Worm (Caenorhabditis elegans) whole organism, L4 larva: Measurements from ENCODE around the gene stdh-4.
A peak's percentile ranks its signal among the peaks of the same experiment; 100 is the strongest.

Experiments used
- F49E8.2 ChIP-seq: sonication (generic microtip); optimal IDR thresholded peaks from 2 replicates; lab custom pipeline; 2016; ENCODE audit warnings: missing compliant biosample characterization, mild to moderate bottlenecking, missing genetic modification characterization, borderline replicate concordance
- R02D3.7 ChIP-seq: fragments of 150-350 bp; sonication (generic microtip); optimal IDR thresholded peaks from 3 replicates; lab custom pipeline; 2014; ENCODE audit warnings: missing biosample characterization, missing genetic modification characterization
- T26A8.4 ChIP-seq: fragments of 200-800 bp; sonication (Bioruptor generic); IDR thresholded peaks from 2 replicates; pipeline ENCODE4 v1.3.6; 2022; ENCODE audit warnings: missing genetic modification characterization, missing compliant biosample characterization
- Y5F2A.4 ChIP-seq: fragments of 200-800 bp; sonication (Bioruptor generic); optimal IDR thresholded peaks from 2 replicates; lab custom pipeline; 2018; ENCODE audit warnings: mild to moderate bottlenecking, missing genetic modification characterization, missing compliant biosample characterization
- aha-1 ChIP-seq: fragments of 150-350 bp; peaks from one replicate; lab custom pipeline; 2014; ENCODE audit warnings: missing biosample characterization, missing genetic modification characterization
- aly-2 ChIP-seq: sonication (generic microtip); optimal IDR thresholded peaks from 2 replicates; lab custom pipeline; 2018; ENCODE audit warnings: missing biosample characterization, missing genetic modification characterization
- attf-4 ChIP-seq: sonication (generic microtip); optimal IDR thresholded peaks from 3 replicates; lab custom pipeline; 2017; ENCODE audit warnings: missing biosample characterization, missing genetic modification characterization
- ceh-32 ChIP-seq: sonication (generic microtip); optimal IDR thresholded peaks from 2 replicates; lab custom pipeline; 2016; ENCODE audit warnings: mild to moderate bottlenecking, missing genetic modification characterization, missing compliant biosample characterization; ENCODE audit not compliant: poor library complexity
- ceh-44 ChIP-seq: fragments of 200-800 bp; sonication (Bioruptor generic); IDR thresholded peaks from 2 replicates; pipeline ENCODE4 v1.3.6; 2022; ENCODE audit warnings: missing genetic modification reagents, missing genetic modification characterization, missing compliant biosample characterization
- ces-1 ChIP-seq: fragments of 150-350 bp; sonication (generic microtip); optimal IDR thresholded peaks from 4 replicates; lab custom pipeline; 2014; ENCODE audit warnings: missing biosample characterization, missing genetic modification reagents, missing genetic modification characterization
- daf-12 ChIP-seq: fragments of 150-350 bp; optimal IDR thresholded peaks from 2 replicates; lab custom pipeline; 2014; ENCODE audit warnings: missing biosample characterization, missing genetic modification reagents, missing genetic modification characterization
- daf-19 ChIP-seq: fragments of 200-800 bp; sonication (Bioruptor generic); conservative IDR thresholded peaks from 2 replicates; pipeline ENCODE4 v1.3.6; 2022; ENCODE audit warnings: missing genetic modification characterization, missing compliant biosample characterization
- dmd-6 ChIP-seq: fragments of 200-800 bp; sonication (Bioruptor generic); IDR thresholded peaks from 2 replicates; pipeline ENCODE4 v1.3.6; 2022; ENCODE audit warnings: missing genetic modification reagents, missing genetic modification characterization, missing compliant biosample characterization
- dpl-1 ChIP-seq: fragments of 150-350 bp; optimal IDR thresholded peaks from 2 replicates; lab custom pipeline; 2014; ENCODE audit warnings: missing biosample characterization, missing genetic modification reagents, missing genetic modification characterization
- duxl-1 ChIP-seq: sonication (generic microtip); optimal IDR thresholded peaks from 2 replicates; lab custom pipeline; 2016; ENCODE audit warnings: mild to moderate bottlenecking, missing genetic modification characterization, moderate library complexity, missing compliant biosample characterization; ENCODE audit not compliant: poor library complexity
- gei-8 ChIP-seq: fragments of 200-800 bp; sonication (Bioruptor generic); optimal IDR thresholded peaks from 2 replicates; lab custom pipeline; 2018; ENCODE audit warnings: mild to moderate bottlenecking, missing genetic modification characterization, missing compliant biosample characterization
- hif-1 ChIP-seq, 2 experiments: sonication (generic microtip); optimal IDR thresholded peaks; 2 replicates each; lab custom pipeline; 2016 to 2017; ENCODE audit warnings: missing compliant biosample characterization in 2 of 2, missing genetic modification characterization in 2 of 2, missing genetic modification reagents in 2 of 2, missing genotype in 2 of 2, mild to moderate bottlenecking in 1 of 2
- hmg-1.1 ChIP-seq: fragments of 200-800 bp; sonication (Bioruptor generic); IDR thresholded peaks from 2 replicates; pipeline ENCODE4 v1.3.6; 2022; ENCODE audit warnings: missing genetic modification reagents, missing genetic modification characterization, missing compliant biosample characterization
- lin-15B ChIP-seq: fragments of 150-350 bp; sonication (generic microtip); optimal IDR thresholded peaks from 3 replicates; lab custom pipeline; 2014; ENCODE audit warnings: missing biosample characterization, missing genetic modification characterization
- lin-38 ChIP-seq: fragments of 200-800 bp; sonication (Bioruptor generic); IDR thresholded peaks from 2 replicates; pipeline ENCODE4 v1.3.6; 2022; ENCODE audit warnings: missing genetic modification reagents, missing genetic modification characterization, missing compliant biosample characterization
- madf-5 ChIP-seq, 2 experiments: fragments of 200-800 bp; sonication (Bioruptor generic); IDR thresholded peaks; 2 replicates each; pipeline ENCODE4 v1.3.6; 2022; ENCODE audit warnings: missing compliant biosample characterization in 2 of 2, missing genetic modification characterization in 2 of 2
- madf-9 ChIP-seq: fragments of 200-800 bp; sonication (Bioruptor generic); conservative IDR thresholded peaks from 2 replicates; pipeline ENCODE4 v1.3.6; 2022; ENCODE audit warnings: missing genetic modification reagents, missing genetic modification characterization, missing compliant biosample characterization
- mdl-1 ChIP-seq, 2 experiments: fragments of 150-350 bp in 1 of 2; sonication (generic microtip) in 1 of 2; optimal IDR thresholded peaks; 2 replicates each; lab custom pipeline; 2014 to 2017; ENCODE audit warnings: missing biosample characterization in 2 of 2, missing genetic modification characterization in 2 of 2
- mep-1 ChIP-seq: fragments of 150-350 bp; sonication (generic microtip); optimal IDR thresholded peaks from 3 replicates; lab custom pipeline; 2014; ENCODE audit warnings: missing biosample characterization, missing genetic modification characterization
- mes-2 ChIP-seq: sonication (generic microtip); optimal IDR thresholded peaks from 2 replicates; lab custom pipeline; 2016; ENCODE audit warnings: missing genotype, mild to moderate bottlenecking, missing genetic modification characterization, missing compliant biosample characterization; ENCODE audit not compliant: poor library complexity, severe bottlenecking
- nhr-11 ChIP-seq: fragments of 150-350 bp; optimal IDR thresholded peaks from 2 replicates; lab custom pipeline; 2014; ENCODE audit warnings: missing biosample characterization, missing genetic modification characterization
- nhr-111 ChIP-seq: fragments of 200-800 bp; sonication (Bioruptor generic); optimal IDR thresholded peaks from 2 replicates; lab custom pipeline; 2018; ENCODE audit warnings: mild to moderate bottlenecking, missing genetic modification characterization, missing compliant biosample characterization
- nhr-237 ChIP-seq: sonication (generic microtip); optimal IDR thresholded peaks from 2 replicates; lab custom pipeline; 2017; ENCODE audit warnings: missing biosample characterization, missing genetic modification characterization
- nhr-28 ChIP-seq: fragments of 150-350 bp; optimal IDR thresholded peaks from 2 replicates; lab custom pipeline; 2014; ENCODE audit warnings: missing biosample characterization, missing genetic modification characterization
- nhr-48 ChIP-seq: sonication (generic microtip); optimal IDR thresholded peaks from 2 replicates; lab custom pipeline; 2016; ENCODE audit warnings: mild to moderate bottlenecking, missing genetic modification characterization, missing compliant biosample characterization
- nhr-76 ChIP-seq: fragments of 150-350 bp; optimal IDR thresholded peaks from 2 replicates; lab custom pipeline; 2014; ENCODE audit warnings: missing biosample characterization, missing genetic modification characterization
- pha-4 ChIP-seq, 2 experiments: fragments of 150-350 bp in 1 of 2; fragments of 200-800 bp in 1 of 2; sonication (Bioruptor generic) in 1 of 2; IDR thresholded peaks in 1 of 2; optimal IDR thresholded peaks in 1 of 2; 2 replicates each; pipeline versions ENCODE4 v1.3.6 to Lab custom; 2014 to 2022; ENCODE audit warnings: missing genetic modification characterization in 2 of 2, missing genetic modification reagents in 2 of 2, missing biosample characterization in 1 of 2, missing compliant biosample characterization in 1 of 2
- php-3 ChIP-seq: fragments of 200-800 bp; sonication (Bioruptor generic); IDR thresholded peaks from 2 replicates; pipeline ENCODE4 v1.3.6; 2022; ENCODE audit warnings: missing genetic modification reagents, missing genetic modification characterization, missing compliant biosample characterization
- rbr-2 ChIP-seq: sonication (generic microtip); optimal IDR thresholded peaks from 2 replicates; lab custom pipeline; 2016; ENCODE audit warnings: missing genotype, missing genetic modification characterization, missing compliant biosample characterization
- spr-1 ChIP-seq: sonication (generic microtip); optimal IDR thresholded peaks from 2 replicates; lab custom pipeline; 2016; ENCODE audit warnings: mild to moderate bottlenecking, missing genetic modification characterization, missing compliant biosample characterization
- spr-3 ChIP-seq: fragments of 200-800 bp; sonication (Bioruptor generic); optimal IDR thresholded peaks from 2 replicates; lab custom pipeline; 2018; ENCODE audit warnings: mild to moderate bottlenecking, missing genetic modification characterization, missing compliant biosample characterization
- unc-39 ChIP-seq: sonication (generic microtip); optimal IDR thresholded peaks from 2 replicates; lab custom pipeline; 2017; ENCODE audit warnings: missing biosample characterization, missing genetic modification characterization
- unc-62 ChIP-seq, 3 experiments: fragments of 150-350 bp in 1 of 3; sonication (generic microtip); optimal IDR thresholded peaks in 2 of 3; peaks in 1 of 3; 1 replicate in 1 of 3; 2 replicates in 2 of 3; lab custom pipeline; 2014 to 2017; ENCODE audit warnings: missing biosample characterization in 3 of 3, missing genetic modification characterization in 3 of 3, missing genetic modification reagents in 3 of 3, missing genotype in 1 of 3
- vab-7 ChIP-seq: fragments of 200-800 bp; sonication (Bioruptor generic); IDR thresholded peaks from 2 replicates; pipeline ENCODE4 v1.3.6; 2022; ENCODE audit warnings: missing genetic modification reagents, missing genetic modification characterization, missing compliant biosample characterization
- zag-1 ChIP-seq: fragments of 150-350 bp; optimal IDR thresholded peaks from 2 replicates; lab custom pipeline; 2014; ENCODE audit warnings: missing biosample characterization, missing genetic modification characterization
- zip-2 ChIP-seq: fragments of 150-350 bp; optimal IDR thresholded peaks from 2 replicates; lab custom pipeline; 2014; ENCODE audit warnings: missing biosample characterization, missing genetic modification characterization

stdh-4 gene

ce11 chrV:8500348-8500747 lies 48.7 kb upstream of the stdh-4 start (continued):
- TF ChIP-seq R02D3.7 (tag; lab: Kevin White, UChicago) (peak; percentile 72), zip-2 (tag; lab: Kevin White, UChicago) (peak; percentile 66), hmg-1.1 (GFP tag; lab: Robert Waterston, UW) (peak; percentile 99), ceh-44 (GFP tag; lab: Robert Waterston, UW) (peak; percentile 96), spr-1 (tag; lab: Kevin White, UChicago) (peak; percentile 97), php-3 (GFP tag; lab: Robert Waterston, UW) (peak; percentile 99), hif-1 (tag; optimal IDR thresholded peaks at IDR 0.05; lab: Kevin White, UChicago) (peak; percentile 81), gei-8 (GFP tag; lab: Kevin White, UChicago) (peak; percentile 100), attf-4 (tag; lab: Kevin White, UChicago) (peak; percentile 86), mes-2 (peak; percentile 96)

- TF ChIP-seq zag-1 (tag; lab: Kevin White, UChicago) (no peak), lin-15B (no peak), ceh-44 (GFP tag; lab: Robert Waterston, UW) (no peak), nhr-11 (no peak), spr-3 (no peak), pha-4 (GFP tag; IDR thresholded peaks at IDR 0.05; lab: Robert Waterston, UW) (no peak), pha-4 (tag; optimal IDR thresholded peaks at IDR 0.05; lab: Kevin White, UChicago) (no peak), duxl-1 (no peak), ces-1 (GFP tag; lab: Kevin White, UChicago) (no peak), nhr-48 (no peak)
Observed at ce11 chrV:8507324-8507723, 41.8 kb upstream of the stdh-4 start, which contains the start of gene ZK994.6. TSS of gene ZK994.6 (minus strand) at chrV:8507424.

- TF ChIP-seq daf-12 (tag; lab: Kevin White, UChicago), result no peak
- TF ChIP-seq vab-7 (GFP tag; lab: Robert Waterston, UW), result no peak
- TF ChIP-seq mes-2, result no peak
- TF ChIP-seq lin-15B, result no peak
- TF ChIP-seq mep-1 (tag; lab: Kevin White, UChicago), result no peak
- no peak for TF ChIP-seq attf-4 (tag; lab: Kevin White, UChicago)
- TF ChIP-seq madf-9, result no peak
Observed at ce11 chrV:8513361-8513760, 35.7 kb upstream of the stdh-4 start, which contains the start of gene F45F2.9. TSS of gene F45F2.9 (minus strand) at chrV:8513461.

ce11 chrV:8516426-8516825 lies 32.7 kb upstream of the stdh-4 start:
- no peak for TF ChIP-seq F49E8.2 (tag; lab: Kevin White, UChicago)
- no peak for TF ChIP-seq daf-12 (tag; lab: Kevin White, UChicago)
- TF ChIP-seq Y5F2A.4 (GFP tag; lab: Kevin White, UChicago), result no peak
- peak; percentile 96 for TF ChIP-seq aha-1 (tag; lab: Kevin White, UChicago)
- TF ChIP-seq, all 104 proteins: peak for 1

ce11 chrV:8517711-8518110 lies 31.4 kb upstream of the stdh-4 start:
- TF ChIP-seq dmd-6 (GFP tag; lab: Robert Waterston, UW) (no peak), unc-62 (GFP tag; optimal IDR thresholded peaks at IDR 0.05 in 1 of 2; lab: Kevin White, UChicago) (peak in 1 of 2 experiments; percentile 82), unc-62 (tag; optimal IDR thresholded peaks at IDR 0.05; lab: Kevin White, UChicago) (no peak)
- TF ChIP-seq, all 104 proteins: peak for 1

DNA sequence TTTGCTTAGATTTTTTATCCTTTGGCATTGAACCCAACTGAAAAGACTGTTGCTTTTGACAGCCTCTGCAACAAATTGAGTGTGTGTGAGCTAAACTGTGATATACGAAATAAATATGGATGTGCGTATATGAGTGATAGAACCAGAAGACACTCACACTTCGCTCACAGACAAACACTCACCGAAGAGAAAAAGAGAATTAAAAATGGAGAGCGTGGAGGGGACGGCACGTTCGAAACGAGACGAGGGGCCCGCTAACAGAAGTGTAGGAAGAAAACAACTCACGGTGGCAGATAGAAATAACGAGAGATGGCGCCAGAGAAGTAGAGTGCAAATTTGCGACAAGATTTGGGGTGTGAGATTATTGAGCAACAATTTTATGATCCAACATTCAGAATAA lies 30.8 kb upstream of the stdh-4 start:
- peak; percentile 11 for TF ChIP-seq nhr-28 (tag; lab: Kevin White, UChicago)
- no peak for TF ChIP-seq aly-2 (tag; lab: Kevin White, UChicago)
- no peak for TF ChIP-seq daf-19
- TF ChIP-seq dmd-6 (GFP tag; lab: Robert Waterston, UW), result 0 out of 2 replicates have a peak, but pooled peaks have one; percentile 14
- TF ChIP-seq nhr-76 (tag; lab: Kevin White, UChicago), result no peak
- peak in 1 of 2 experiments; percentile 53 for TF ChIP-seq mdl-1 (tag; optimal IDR thresholded peaks at IDR 0.05; lab: Kevin White, UChicago)
- peak; percentile 39 for TF ChIP-seq mes-2
- no peak for TF ChIP-seq nhr-111 (GFP tag; lab: Kevin White, UChicago)
- TF ChIP-seq lin-38 (GFP tag; lab: Robert Waterston, UW), result no peak
- TF ChIP-seq unc-62 (GFP tag; optimal IDR thresholded peaks at IDR 0.05 in 1 of 2; lab: Kevin White, UChicago), result peak in 1 of 2 experiments; percentile 97
- TF ChIP-seq unc-62 (tag; optimal IDR thresholded peaks at IDR 0.05; lab: Kevin White, UChicago), result no peak
- no peak for TF ChIP-seq nhr-237
- peak; percentile 59 for TF ChIP-seq rbr-2 (tag; lab: Kevin White, UChicago)
- no peak for TF ChIP-seq ceh-32 (tag; lab: Kevin White, UChicago)
- TF ChIP-seq unc-39 (tag; lab: Kevin White, UChicago), result no peak
- peak; percentile 18 for TF ChIP-seq dpl-1 (GFP tag; lab: Kevin White, UChicago)
- no peak for TF ChIP-seq madf-5 (GFP tag; IDR thresholded peaks at IDR 0.05; lab: Robert Waterston, UW)
- TF ChIP-seq T26A8.4, result no peak
